Worm (Caenorhabditis elegans): ENCODE results near the gene sre-6.
A peak's percentile ranks its signal among the peaks of the same experiment; 100 is the strongest.

The sre-6 gene

DNA sequence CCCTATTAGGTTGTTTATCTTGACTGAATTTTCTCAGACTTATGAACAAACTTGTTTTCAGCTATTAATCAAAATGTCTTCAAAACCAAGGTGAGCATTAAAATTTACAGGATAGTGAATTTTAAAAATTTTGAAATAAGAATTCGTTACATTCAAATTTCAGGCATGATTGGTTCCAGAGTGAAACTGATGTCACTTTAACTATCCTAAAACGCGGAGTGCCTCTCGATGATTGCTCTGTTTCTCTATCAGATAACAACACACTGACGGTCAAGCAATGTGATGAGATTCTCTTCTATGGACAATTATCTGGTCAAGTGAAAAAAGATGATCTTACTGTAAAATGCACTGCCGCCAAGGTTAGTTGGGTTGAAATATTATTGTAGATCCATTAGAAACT is 8.8 kb upstream of the sre-6 start, which contains the start of gene D1054.3 (continued):
- TF ChIP-seq C17E4.6 (GFP tag; IDR thresholded peaks at IDR 0.05) (no peak), zim-3 (tag; optimal IDR thresholded peaks at IDR 0.05) (no peak), sdz-38 (tag; optimal IDR thresholded peaks at IDR 0.05) (no peak), F22D6.2 (tag; optimal IDR thresholded peaks at IDR 0.05) (no peak), madf-8 (GFP tag; conservative IDR thresholded peaks at IDR 0.05) (no peak), lin-40 (tag; optimal IDR thresholded peaks at IDR 0.05) (no peak), attf-6 (GFP tag; IDR thresholded peaks at IDR 0.05) (no peak), hmg-20 (GFP tag; IDR thresholded peaks at IDR 0.05) (no peak), ets-4 (GFP tag; optimal IDR thresholded peaks at IDR 0.05) (no peak), efl-1 (GFP tag; optimal IDR thresholded peaks at IDR 0.05) (no peak), tbx-9 (tag; optimal IDR thresholded peaks at IDR 0.05; ENCODE audit: borderline replicate concordance) (no peak), nfya-1 (tag; optimal IDR thresholded peaks at IDR 0.05; ENCODE audit: borderline replicate concordance, insufficient read depth) (no peak), dox-1 (GFP tag; IDR thresholded peaks at IDR 0.05) (no peak), mxl-1 (tag; optimal IDR thresholded peaks at IDR 0.05) (no peak), ccch-3 (GFP tag; optimal IDR thresholded peaks at IDR 0.05) (no peak), him-1 (tag; optimal IDR thresholded peaks at IDR 0.05) (no peak), lin-54 (GFP tag; optimal IDR thresholded peaks at IDR 0.05) (peak; percentile 5), nhr-120 (GFP tag; IDR thresholded peaks at IDR 0.05) (no peak), Y79H2A.3 (GFP tag; conservative IDR thresholded peaks at IDR 0.05) (0 out of 2 replicates have a peak, but pooled peaks have one; percentile 43), hrde-1 (tag; optimal IDR thresholded peaks at IDR 0.05; ENCODE audit: borderline replicate concordance) (peak; percentile 20), bed-2 (GFP tag; IDR thresholded peaks at IDR 0.05) (no peak), F55B11.4 (tag; optimal IDR thresholded peaks at IDR 0.05; ENCODE audit: borderline replicate concordance, insufficient read depth) (no peak), mel-28 (tag; optimal IDR thresholded peaks at IDR 0.05; ENCODE audit: borderline replicate concordance) (no peak), repo-1 (tag; optimal IDR thresholded peaks at IDR 0.05) (no peak), snpc-1.3 (tag; optimal IDR thresholded peaks at IDR 0.05; ENCODE audit: insufficient read depth) (peak; percentile 49), mes-4 (tag; optimal IDR thresholded peaks at IDR 0.05) (no peak), snpc-3.4 (tag; optimal IDR thresholded peaks at IDR 0.05) (peak; percentile 15), ztf-22 (GFP tag; optimal IDR thresholded peaks at IDR 0.05) (no peak), B0035.1 (tag; optimal IDR thresholded peaks at IDR 0.05) (no peak), zfh-2 (GFP tag; conservative IDR thresholded peaks at IDR 0.05) (no peak), nfyb-1 (GFP tag; IDR thresholded peaks at IDR 0.05) (0 out of 2 replicates have a peak, but pooled peaks have one; percentile 41), C06A6.2 (GFP tag; conservative IDR thresholded peaks at IDR 0.05) (no peak), gei-17 (GFP tag; optimal IDR thresholded peaks at IDR 0.05) (no peak), egrh-3 (GFP tag; IDR thresholded peaks at IDR 0.05) (no peak), ekl-4 (GFP tag; IDR thresholded peaks at IDR 0.05) (peak; percentile 50; the same call in 1 of the 2 replicates), B0336.3 (GFP tag; IDR thresholded peaks at IDR 0.05) (0 out of 2 replicates have a peak, but pooled peaks have one; percentile 15), ceh-27 (GFP tag; optimal IDR thresholded peaks at IDR 0.05) (no peak), dpff-1 (tag; optimal IDR thresholded peaks at IDR 0.05) (no peak), ztf-6 (GFP tag; IDR thresholded peaks at IDR 0.05) (no peak), hlh-26 (GFP tag; conservative IDR thresholded peaks at IDR 0.05) (no peak), somi-1 (GFP tag; optimal IDR thresholded peaks at IDR 0.05) (no peak), F23B12.7 (tag; optimal IDR thresholded peaks at IDR 0.05; ENCODE audit: insufficient read depth) (no peak), F10E7.11 (tag; optimal IDR thresholded peaks at IDR 0.05) (no peak), F39B2.1 (GFP tag; IDR thresholded peaks at IDR 0.05) (0 out of 2 replicates have a peak, but pooled peaks have one; percentile 50), madf-6 (GFP tag; IDR thresholded peaks at IDR 0.05) (peak; percentile 49; the same call in 1 of the 2 replicates), tlf-1 (GFP tag; optimal IDR thresholded peaks at IDR 0.05) (no peak), F49E8.2 (tag; optimal IDR thresholded peaks at IDR 0.05; ENCODE audit: insufficient read depth) (no peak), ztf-26 (tag; optimal IDR thresholded peaks at IDR 0.05) (no peak)

Data from whole organism, young adult.